Fruit fly (Drosophila melanogaster) whole organism, prepupa: ENCODE measurements around the gene Spg7.

Experiments used
- CG10631 ChIP-seq: fragments of 200-800 bp; sonication (Bioruptor generic); optimal IDR thresholded peaks from 2 replicates; lab custom pipeline; 2016; ENCODE audit warnings: missing biosample characterization, missing genetic modification characterization
- CG10669 ChIP-seq: fragments of 200-800 bp; sonication (Bioruptor generic); optimal IDR thresholded peaks from 3 replicates; lab custom pipeline; 2018; ENCODE audit warnings: missing biosample characterization, mild to moderate bottlenecking, missing genetic modification characterization, moderate library complexity
- CG11762 ChIP-seq: fragments of 200-800 bp; sonication (Bioruptor generic); optimal IDR thresholded peaks from 3 replicates; lab custom pipeline; 2016; ENCODE audit warnings: missing biosample characterization, missing genetic modification characterization; ENCODE audit not compliant: insufficient read depth
- CG11902 ChIP-seq: fragments of 200-800 bp; sonication (Bioruptor generic); optimal IDR thresholded peaks from 3 replicates; lab custom pipeline; 2016; ENCODE audit warnings: missing biosample characterization, missing genetic modification characterization
- CG15336 ChIP-seq: fragments of 200-800 bp; sonication (Bioruptor generic); IDR thresholded peaks from 2 replicates; pipeline ENCODE4 v1.3.6; 2022; ENCODE audit warnings: missing biosample characterization, missing genetic modification characterization
- CG1621 ChIP-seq: fragments of 200-800 bp; sonication (Bioruptor generic); optimal IDR thresholded peaks from 3 replicates; lab custom pipeline; 2018; ENCODE audit warnings: missing biosample characterization, mild to moderate bottlenecking, missing genetic modification characterization
- CG16779 ChIP-seq: fragments of 200-800 bp; sonication (Bioruptor generic); optimal IDR thresholded peaks from 3 replicates; lab custom pipeline; 2017; ENCODE audit warnings: missing biosample characterization, mild to moderate bottlenecking, missing genetic modification characterization
- CG3032 ChIP-seq: fragments of 200-800 bp; optimal IDR thresholded peaks from 2 replicates; lab custom pipeline; 2019; ENCODE audit warnings: missing biosample characterization, mild to moderate bottlenecking, missing genetic modification characterization, moderate library complexity
- CG31627 ChIP-seq: fragments of 200-800 bp; sonication (Bioruptor generic); optimal IDR thresholded peaks from 3 replicates; lab custom pipeline; 2016; ENCODE audit warnings: missing biosample characterization, missing genetic modification characterization
- CG34406 ChIP-seq: fragments of 200-800 bp; sonication (Bioruptor generic); optimal IDR thresholded peaks from 3 replicates; lab custom pipeline; 2016; ENCODE audit warnings: missing biosample characterization, missing genetic modification characterization
- CG3919 ChIP-seq: fragments of 200-800 bp; sonication (Bioruptor generic); optimal IDR thresholded peaks from 3 replicates; lab custom pipeline; 2016; ENCODE audit warnings: missing biosample characterization, missing genetic modification characterization
- CG4318 ChIP-seq: fragments of 200-800 bp; sonication (Bioruptor generic); optimal IDR thresholded peaks from 3 replicates; lab custom pipeline; 2017; ENCODE audit warnings: missing biosample characterization, mild to moderate bottlenecking, missing genetic modification characterization
- CG6163 ChIP-seq: fragments of 200-800 bp; sonication (Bioruptor generic); IDR thresholded peaks from 3 replicates; pipeline ENCODE4 v1.3.6; 2022; ENCODE audit warnings: missing biosample characterization, missing genetic modification characterization
- CG6792 ChIP-seq: fragments of 200-800 bp; sonication (Bioruptor generic); optimal IDR thresholded peaks from 3 replicates; lab custom pipeline; 2016; ENCODE audit warnings: missing biosample characterization, missing genetic modification characterization
- CG6808 ChIP-seq: fragments of 200-800 bp; sonication (Bioruptor generic); optimal IDR thresholded peaks from 3 replicates; lab custom pipeline; 2017; ENCODE audit warnings: missing biosample characterization, missing genetic modification characterization, mild to moderate bottlenecking, moderate library complexity, missing genetic modification reagents
- CG6854 ChIP-seq: fragments of 200-800 bp; sonication (Bioruptor generic); optimal IDR thresholded peaks from 2 replicates; lab custom pipeline; 2017; ENCODE audit warnings: missing biosample characterization, mild to moderate bottlenecking, missing genetic modification characterization
- CG8119 ChIP-seq: fragments of 200-800 bp; sonication (Bioruptor generic); IDR thresholded peaks from 3 replicates; pipeline ENCODE4 v1.3.6; 2022; ENCODE audit warnings: missing biosample characterization, missing genetic modification characterization
- CG9139 ChIP-seq: fragments of 200-800 bp; sonication (Bioruptor generic); optimal IDR thresholded peaks from 3 replicates; lab custom pipeline; 2017; ENCODE audit warnings: missing biosample characterization, mild to moderate bottlenecking, missing genetic modification characterization
- Eip75B ChIP-seq: fragments of 200-800 bp; sonication (Bioruptor generic); optimal IDR thresholded peaks from 3 replicates; lab custom pipeline; 2016; ENCODE audit warnings: missing biosample characterization, missing genetic modification characterization
- Eip78C ChIP-seq: fragments of 200-800 bp; sonication (Bioruptor generic); peaks from one replicate; lab custom pipeline; 2016; ENCODE audit warnings: missing biosample characterization, missing genetic modification characterization
- Eip93F ChIP-seq: fragments of 200-800 bp; sonication (Bioruptor generic); optimal IDR thresholded peaks from 2 replicates; lab custom pipeline; 2016; ENCODE audit warnings: missing biosample characterization, mild to moderate bottlenecking, missing genetic modification characterization
- Ets21C ChIP-seq: fragments of 200-800 bp; sonication (Bioruptor generic); optimal IDR thresholded peaks from 3 replicates; lab custom pipeline; 2016; ENCODE audit warnings: missing biosample characterization, missing genetic modification characterization
- Ets96B ChIP-seq: fragments of 200-800 bp; optimal IDR thresholded peaks from 2 replicates; lab custom pipeline; 2019; ENCODE audit warnings: missing biosample characterization, mild to moderate bottlenecking, missing genetic modification characterization, moderate library complexity
- Gug ChIP-seq: fragments of 200-800 bp; sonication (Bioruptor generic); IDR thresholded peaks from 2 replicates; pipeline ENCODE4 v1.3.6; 2022; ENCODE audit warnings: missing biosample characterization, missing genetic modification characterization
- Lpt ChIP-seq: fragments of 200-800 bp; sonication (Bioruptor generic); optimal IDR thresholded peaks from 3 replicates; lab custom pipeline; 2016; ENCODE audit warnings: missing biosample characterization, missing genetic modification characterization
- Met ChIP-seq: fragments of 200-800 bp; sonication (Bioruptor generic); optimal IDR thresholded peaks from 3 replicates; lab custom pipeline; 2016; ENCODE audit warnings: missing biosample characterization, missing genetic modification characterization
- OdsH ChIP-seq: fragments of 200-800 bp; sonication (Bioruptor generic); optimal IDR thresholded peaks from 3 replicates; lab custom pipeline; 2016; ENCODE audit warnings: missing biosample characterization, missing genetic modification characterization
- Smox ChIP-seq: fragments of 200-800 bp; sonication (Bioruptor generic); optimal IDR thresholded peaks from 3 replicates; lab custom pipeline; 2016; ENCODE audit warnings: missing biosample characterization, missing genetic modification characterization
- Sox14 ChIP-seq: fragments of 200-800 bp; sonication (Bioruptor generic); optimal IDR thresholded peaks from 3 replicates; lab custom pipeline; 2016; ENCODE audit warnings: missing biosample characterization, missing genetic modification characterization
- achi ChIP-seq: fragments of 200-800 bp; sonication (Bioruptor generic); optimal IDR thresholded peaks from 3 replicates; lab custom pipeline; 2016; ENCODE audit warnings: missing biosample characterization, missing genetic modification characterization
- acj6 ChIP-seq: fragments of 200-800 bp; sonication (Bioruptor generic); optimal IDR thresholded peaks from 3 replicates; lab custom pipeline; 2016; ENCODE audit warnings: missing biosample characterization, missing genetic modification characterization
- cyc ChIP-seq: fragments of 200-800 bp; sonication (Bioruptor generic); optimal IDR thresholded peaks from 3 replicates; lab custom pipeline; 2016; ENCODE audit warnings: missing biosample characterization, missing genetic modification characterization
- dac ChIP-seq: fragments of 200-800 bp; sonication (Bioruptor generic); optimal IDR thresholded peaks from 2 replicates; lab custom pipeline; 2017; ENCODE audit warnings: missing biosample characterization, mild to moderate bottlenecking, missing genetic modification characterization
- dsx ChIP-seq: fragments of 200-800 bp; optimal IDR thresholded peaks from 3 replicates; lab custom pipeline; 2019; ENCODE audit warnings: missing biosample characterization, mild to moderate bottlenecking, missing genetic modification characterization, moderate library complexity; ENCODE audit not compliant: poor library complexity, severe bottlenecking
- eg ChIP-seq: fragments of 200-800 bp; sonication (Bioruptor generic); IDR thresholded peaks from 3 replicates; pipeline ENCODE4 v1.3.6; 2022; ENCODE audit warnings: missing biosample characterization, missing genetic modification characterization
- fd59A ChIP-seq: fragments of 200-800 bp; sonication (Bioruptor generic); optimal IDR thresholded peaks from 2 replicates; lab custom pipeline; 2017; ENCODE audit warnings: missing biosample characterization, mild to moderate bottlenecking, missing genetic modification characterization, missing genetic modification reagents
- fd85E ChIP-seq: fragments of 200-800 bp; sonication (Bioruptor generic); optimal IDR thresholded peaks from 3 replicates; lab custom pipeline; 2016; ENCODE audit warnings: missing biosample characterization, missing genetic modification characterization
- fkh ChIP-seq: fragments of 200-800 bp; sonication (Bioruptor generic); optimal IDR thresholded peaks from 3 replicates; lab custom pipeline; 2017; ENCODE audit warnings: missing biosample characterization, mild to moderate bottlenecking, missing genetic modification characterization, moderate library complexity
- lz ChIP-seq: fragments of 200-800 bp; sonication (Bioruptor generic); optimal IDR thresholded peaks from 3 replicates; lab custom pipeline; 2016; ENCODE audit warnings: missing biosample characterization, missing genetic modification characterization
- net ChIP-seq: fragments of 200-800 bp; sonication (Bioruptor generic); optimal IDR thresholded peaks from 3 replicates; lab custom pipeline; 2016; ENCODE audit warnings: missing biosample characterization, missing genetic modification characterization
- pdm3 ChIP-seq: fragments of 200-800 bp; sonication (Bioruptor generic); optimal IDR thresholded peaks from 3 replicates; lab custom pipeline; 2016; ENCODE audit warnings: missing biosample characterization, missing genetic modification characterization
- salr ChIP-seq, 2 experiments: fragments of 200-800 bp; sonication (Bioruptor generic); optimal IDR thresholded peaks; 3 replicates each; lab custom pipeline; 2016 to 2018; ENCODE audit warnings: missing biosample characterization in 2 of 2, missing genetic modification characterization in 2 of 2, mild to moderate bottlenecking in 1 of 2
- spab ChIP-seq: fragments of 200-800 bp; sonication (Bioruptor generic); optimal IDR thresholded peaks from 2 replicates; lab custom pipeline; 2017; ENCODE audit warnings: missing biosample characterization, mild to moderate bottlenecking, missing genetic modification characterization, missing genetic modification reagents
- ss ChIP-seq, 2 experiments: fragments of 200-800 bp; sonication (Bioruptor generic); optimal IDR thresholded peaks; 2 replicates in 1 of 2; 3 replicates in 1 of 2; lab custom pipeline; 2017 to 2018; ENCODE audit warnings: mild to moderate bottlenecking in 2 of 2, missing biosample characterization in 2 of 2, missing genetic modification characterization in 2 of 2, moderate library complexity in 1 of 2
- svp ChIP-seq: fragments of 200-800 bp; sonication (Bioruptor generic); peaks from one replicate; lab custom pipeline; 2016; ENCODE audit warnings: missing biosample characterization, missing genetic modification characterization
- topi ChIP-seq: fragments of 200-800 bp; sonication (Bioruptor generic); optimal IDR thresholded peaks from 3 replicates; lab custom pipeline; 2016; ENCODE audit warnings: missing biosample characterization, missing genetic modification characterization
- vri ChIP-seq: fragments of 200-800 bp; sonication (Bioruptor generic); optimal IDR thresholded peaks from 3 replicates; lab custom pipeline; 2016; ENCODE audit warnings: missing biosample characterization, mild to moderate bottlenecking, missing genetic modification characterization

Gene Spg7

DNA sequence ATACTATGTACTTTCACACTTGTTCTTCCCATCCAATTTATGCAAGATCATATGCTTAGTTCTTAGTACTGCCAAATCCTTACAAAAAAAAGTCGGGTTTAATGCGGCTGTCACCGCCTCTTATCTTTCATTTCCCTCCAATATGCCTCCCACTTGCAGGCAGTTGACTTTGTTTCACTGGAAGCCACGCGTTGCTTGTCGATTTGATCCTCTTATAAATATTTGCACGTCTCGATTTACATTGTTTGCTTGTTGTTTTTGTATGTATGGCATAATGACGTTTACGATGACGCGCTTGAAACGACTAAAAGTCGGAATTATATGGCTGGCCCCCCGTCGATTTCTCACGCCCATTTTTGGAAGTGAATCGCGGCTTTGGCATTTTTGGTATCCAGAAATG is 49.1 kb downstream of the Spg7 start:
- TF ChIP-seq cyc (GFP tag; lab: Kevin White, UChicago): no peak
- TF ChIP-seq ss (GFP tag; optimal IDR thresholded peaks at IDR 0.05; lab: Kevin White, UChicago): peak in 1 of 2 experiments; percentile 41
- TF ChIP-seq acj6 (GFP tag; lab: Kevin White, UChicago): no peak
- TF ChIP-seq CG3919 (GFP tag; lab: Kevin White, UChicago): no peak
- TF ChIP-seq CG6792 (GFP tag; lab: Kevin White, UChicago): no peak
- no peak for TF ChIP-seq Smox (GFP tag; lab: Kevin White, UChicago)
- no peak for TF ChIP-seq CG11902 (GFP tag; lab: Kevin White, UChicago)
- TF ChIP-seq dsx (GFP tag; lab: Kevin White, UChicago): peak; percentile 53
- TF ChIP-seq OdsH: no peak
- TF ChIP-seq CG31627 (GFP tag; lab: Kevin White, UChicago): no peak
- no peak for TF ChIP-seq Gug (GFP tag; lab: Robert Waterston, UW)
- TF ChIP-seq fd59A (GFP tag; lab: Kevin White, UChicago): no peak
- no peak for TF ChIP-seq topi (GFP tag; lab: Kevin White, UChicago)
- TF ChIP-seq Lpt (GFP tag; lab: Kevin White, UChicago): no peak
- TF ChIP-seq CG34406 (GFP tag; lab: Kevin White, UChicago): no peak
- peak; percentile 77 for TF ChIP-seq svp
- no peak for TF ChIP-seq spab (GFP tag; lab: Kevin White, UChicago)
- TF ChIP-seq net (GFP tag; lab: Kevin White, UChicago): no peak
- no peak for TF ChIP-seq CG1621
- no peak for TF ChIP-seq vri (GFP tag; lab: Kevin White, UChicago)
- no peak for TF ChIP-seq Ets21C (GFP tag; lab: Kevin White, UChicago)
- TF ChIP-seq Met (GFP tag; lab: Kevin White, UChicago): peak; percentile 14
- no peak for TF ChIP-seq CG10631 (GFP tag; lab: Kevin White, UChicago)
- no peak for TF ChIP-seq pdm3 (GFP tag; lab: Kevin White, UChicago)
- peak; percentile 24 for TF ChIP-seq fkh (GFP tag; lab: Kevin White, UChicago)
- TF ChIP-seq dac (GFP tag; lab: Kevin White, UChicago): no peak
- TF ChIP-seq CG4318 (GFP tag; lab: Kevin White, UChicago): no peak
- no peak for TF ChIP-seq CG15336 (GFP tag; lab: Robert Waterston, UW)
- peak; percentile 29; the same call in 1 of the 3 replicates for TF ChIP-seq CG6163 (GFP tag; lab: Robert Waterston, UW)
- TF ChIP-seq CG11762 (GFP tag; lab: Kevin White, UChicago): no peak
- TF ChIP-seq CG9139 (GFP tag; lab: Kevin White, UChicago): no peak
- no peak for TF ChIP-seq CG8119 (GFP tag; lab: Robert Waterston, UW)
- no peak for TF ChIP-seq CG3032 (tag; lab: Kevin White, UChicago)
- no peak for TF ChIP-seq eg (GFP tag; lab: Robert Waterston, UW)
- no peak for TF ChIP-seq fd85E (GFP tag; lab: Kevin White, UChicago)
- TF ChIP-seq CG6808 (GFP tag; lab: Kevin White, UChicago): no peak
- TF ChIP-seq lz (GFP tag; lab: Kevin White, UChicago): no peak
- no peak for TF ChIP-seq CG10669
- peak; percentile 26 for TF ChIP-seq Eip78C
- TF ChIP-seq Eip93F: no peak
- no peak for TF ChIP-seq Sox14 (GFP tag; lab: Kevin White, UChicago)
- no peak for TF ChIP-seq Eip75B
- no peak for TF ChIP-seq Ets96B (tag; lab: Kevin White, UChicago)
- TF ChIP-seq achi (GFP tag; lab: Kevin White, UChicago): no peak
- peak; percentile 52 for TF ChIP-seq CG6854 (GFP tag; lab: Kevin White, UChicago)
- no peak for TF ChIP-seq CG16779 (tag; lab: Kevin White, UChicago)
- TF ChIP-seq salr (GFP tag; optimal IDR thresholded peaks at IDR 0.05; lab: Kevin White, UChicago): no peak
